Worm (Caenorhabditis elegans) whole organism, early embryonic: ENCODE data around the gene srx-54.
"Not testable (repeated sequence)": the region's sequence is repeated elsewhere in the genome, so short reads cannot be mapped to it uniquely, and the experiment has no call there.

Experiments used
- B0310.2 ChIP-seq: sonication (generic microtip); optimal IDR thresholded peaks from 2 replicates; lab custom pipeline; 2016; ENCODE audit warnings: mild to moderate bottlenecking, missing genetic modification characterization, missing compliant biosample characterization
- F13C5.2 ChIP-seq: sonication (generic microtip); optimal IDR thresholded peaks from 2 replicates; lab custom pipeline; 2017; ENCODE audit warnings: mild to moderate bottlenecking, missing genetic modification characterization, inconsistent platforms, missing compliant biosample characterization
- aly-1 ChIP-seq: sonication (generic microtip); optimal IDR thresholded peaks from 2 replicates; lab custom pipeline; 2016; ENCODE audit warnings: missing genetic modification characterization, missing compliant biosample characterization
- ama-1 ChIP-seq: fragments of 150-350 bp; optimal IDR thresholded peaks from 2 replicates; lab custom pipeline; 2014
- ceh-13 ChIP-seq: fragments of 200-800 bp; sonication (Bioruptor generic); optimal IDR thresholded peaks from 2 replicates; lab custom pipeline; 2018; ENCODE audit warnings: mild to moderate bottlenecking, missing genetic modification characterization, missing compliant biosample characterization
- ceh-36 ChIP-seq: sonication (generic microtip); optimal IDR thresholded peaks from 2 replicates; lab custom pipeline; 2016; ENCODE audit warnings: missing genetic modification characterization, inconsistent platforms, missing compliant biosample characterization
- ets-7 ChIP-seq: sonication (generic microtip); optimal IDR thresholded peaks from 2 replicates; lab custom pipeline; 2016; ENCODE audit warnings: missing genotype, missing genetic modification characterization, missing compliant biosample characterization
- flt-1 ChIP-seq: fragments of 200-800 bp; sonication (Bioruptor generic); IDR thresholded peaks from 2 replicates; pipeline ENCODE4 v1.3.6; 2022; ENCODE audit warnings: missing genetic modification characterization, missing compliant biosample characterization
- hmbx-1 ChIP-seq: sonication (generic microtip); optimal IDR thresholded peaks from 2 replicates; lab custom pipeline; 2016; ENCODE audit warnings: mild to moderate bottlenecking, missing genetic modification characterization, missing compliant biosample characterization
- hmg-4 ChIP-seq: fragments of 200-800 bp; sonication (Bioruptor generic); optimal IDR thresholded peaks from 2 replicates; lab custom pipeline; 2018; ENCODE audit warnings: mild to moderate bottlenecking, missing genetic modification characterization, missing compliant biosample characterization
- hnd-1 ChIP-seq: sonication (generic microtip); optimal IDR thresholded peaks from 2 replicates; lab custom pipeline; 2016; ENCODE audit warnings: missing genetic modification characterization, missing compliant biosample characterization
- pes-1 ChIP-seq: fragments of 200-800 bp; sonication (Bioruptor generic); IDR thresholded peaks from 2 replicates; pipeline ENCODE4 v1.3.6; 2022; ENCODE audit warnings: missing genetic modification reagents, missing genetic modification characterization, missing compliant biosample characterization
- scrt-1 ChIP-seq: fragments of 200-800 bp; sonication (Bioruptor generic); IDR thresholded peaks from 2 replicates; pipeline ENCODE4 v1.3.6; 2022; ENCODE audit warnings: missing genetic modification characterization, missing compliant biosample characterization
- sea-1 ChIP-seq: fragments of 200-800 bp; sonication (Bioruptor generic); conservative IDR thresholded peaks from 2 replicates; pipeline ENCODE4 v1.3.6; 2022; ENCODE audit warnings: missing genetic modification characterization, missing compliant biosample characterization
- tbx-11 ChIP-seq: fragments of 200-800 bp; sonication (Bioruptor generic); IDR thresholded peaks from 2 replicates; pipeline ENCODE4 v1.3.6; 2022; ENCODE audit warnings: missing genetic modification characterization, missing compliant biosample characterization
- tbx-37 ChIP-seq: fragments of 200-800 bp; sonication (Bioruptor generic); conservative IDR thresholded peaks from 2 replicates; pipeline ENCODE4 v1.3.6; 2022; ENCODE audit warnings: missing genetic modification reagents, missing genetic modification characterization, missing compliant biosample characterization
- tra-4 ChIP-seq: sonication (generic microtip); optimal IDR thresholded peaks from 2 replicates; lab custom pipeline; 2017; ENCODE audit warnings: missing genetic modification characterization, missing compliant biosample characterization

The srx-54 gene

ce11 chrV:16974919-16975318 lies at the start of gene srx-54:
srx-54 (plus strand) TSS chrV:16975219.
- TF ChIP-seq scrt-1 (GFP tag; lab: Robert Waterston, UW) (no peak), B0310.2 (no peak), tbx-11 (GFP tag; lab: Robert Waterston, UW) (no peak)

ce11 chrV:16927345-16927744 lies 47.7 kb upstream of the srx-54 start, which contains the start of gene Y102A5C.36:
Y102A5C.36 (minus strand) TSS chrV:16927445.
- TF ChIP-seq ama-1 (lab: Kevin White, UChicago) = no peak

ce11 chrV:16938731-16939130 lies 36.3 kb upstream of the srx-54 start, which contains the start of gene fbxa-148:
fbxa-148 (plus strand) TSS chrV:16939031.
- TF ChIP-seq hmbx-1; ets-7 (tag; lab: Kevin White, UChicago); hmg-4 (GFP tag; lab: Kevin White, UChicago): not testable (repeated sequence)

ce11 chrV:16948011-16948410 lies 27.0 kb upstream of the srx-54 start, which contains the start of gene fbxa-112:
fbxa-112 (minus strand) TSS chrV:16948111.
- TF ChIP-seq ama-1 (lab: Kevin White, UChicago); aly-1 (tag; lab: Kevin White, UChicago); ceh-36 (tag; lab: Kevin White, UChicago): not testable (repeated sequence)

- not testable (repeated sequence) for TF ChIP-seq aly-1 (tag; lab: Kevin White, UChicago); flt-1; ets-7 (tag; lab: Kevin White, UChicago)
Observed at ce11 chrV:16949609-16950008, 25.4 kb upstream of the srx-54 start, which contains the start of gene fbxa-111. fbxa-111 (minus strand) TSS chrV:16949709.

- TF ChIP-seq ama-1 (lab: Kevin White, UChicago) (no peak), pes-1 (GFP tag; lab: Robert Waterston, UW) (no peak), F13C5.2 (no peak), hmbx-1 (no peak)
Observed at ce11 chrV:16950036-16950435, 25.0 kb upstream of the srx-54 start.

ce11 chrV:16951504-16951903 lies 23.5 kb upstream of the srx-54 start, which contains the start of gene clec-238:
clec-238 (plus strand) TSS chrV:16951804.
- TF ChIP-seq ama-1 (lab: Kevin White, UChicago) (no peak), aly-1 (tag; lab: Kevin White, UChicago) (no peak), tra-4 (tag; lab: Kevin White, UChicago) (no peak), hmg-4 (GFP tag; lab: Kevin White, UChicago) (no peak), sea-1 (no peak), flt-1 (no peak), hnd-1 (tag; lab: Kevin White, UChicago) (no peak), tbx-11 (GFP tag; lab: Robert Waterston, UW) (no peak), ceh-13 (no peak)

ce11 chrV:16954766-16955165 lies 20.3 kb upstream of the srx-54 start, which contains the start of gene srh-206:
srh-206 (minus strand) TSS chrV:16954866.
- no peak for TF ChIP-seq F13C5.2

ce11 chrV:16956229-16956628 lies 18.8 kb upstream of the srx-54 start, which contains the start of gene clec-239:
clec-239 (plus strand) TSS chrV:16956529.
- no peak for TF ChIP-seq B0310.2
- TF ChIP-seq hnd-1 (tag; lab: Kevin White, UChicago) = no peak
- no peak for TF ChIP-seq aly-1 (tag; lab: Kevin White, UChicago)
- no peak for TF ChIP-seq hmg-4 (GFP tag; lab: Kevin White, UChicago)
- no peak for TF ChIP-seq pes-1 (GFP tag; lab: Robert Waterston, UW)
- no peak for TF ChIP-seq F13C5.2

- TF ChIP-seq tbx-11 (GFP tag; lab: Robert Waterston, UW) = no peak
- no peak for TF ChIP-seq flt-1
- no peak for TF ChIP-seq hmg-4 (GFP tag; lab: Kevin White, UChicago)
- no peak for TF ChIP-seq ets-7 (tag; lab: Kevin White, UChicago)
- no peak for TF ChIP-seq ama-1 (lab: Kevin White, UChicago)
- no peak for TF ChIP-seq scrt-1 (GFP tag; lab: Robert Waterston, UW)
- no peak for TF ChIP-seq aly-1 (tag; lab: Kevin White, UChicago)
- no peak for TF ChIP-seq hnd-1 (tag; lab: Kevin White, UChicago)
- TF ChIP-seq tra-4 (tag; lab: Kevin White, UChicago) = no peak
- TF ChIP-seq F13C5.2 = no peak
- TF ChIP-seq ceh-13 = no peak
- no peak for TF ChIP-seq ceh-36 (tag; lab: Kevin White, UChicago)
- no peak for TF ChIP-seq B0310.2
- TF ChIP-seq tbx-37 (GFP tag; lab: Robert Waterston, UW) = no peak
Observed at ce11 chrV:16958975-16959374, 16.0 kb upstream of the srx-54 start.
